Fruit fly (Drosophila melanogaster): ENCODE results near the gene chrb.

dm6 chr3L:11447022-11447728, 40.2 kb upstream of the chrb start:
- TF ChIP-seq esn (GFP tag; optimal IDR thresholded peaks at IDR 0.05) (peak; percentile 77), CG10631 (GFP tag; optimal IDR thresholded peaks at IDR 0.05) (peak; percentile 80)
